Worm (Caenorhabditis elegans) whole organism, late embryonic: Measurements from ENCODE around the gene T06D8.9.
A peak's percentile ranks its signal among the peaks of the same experiment; 100 is the strongest.

Source experiments
- F13H6.1 ChIP-seq: sonication (generic microtip); optimal IDR thresholded peaks from 2 replicates; lab custom pipeline; 2016; ENCODE audit warnings: missing genetic modification characterization, missing compliant biosample characterization
- K02D7.2 ChIP-seq: sonication (generic microtip); optimal IDR thresholded peaks from 2 replicates; lab custom pipeline; 2017; ENCODE audit warnings: mild to moderate bottlenecking, missing genetic modification characterization, missing compliant biosample characterization
- K09A11.1 ChIP-seq: sonication (generic microtip); optimal IDR thresholded peaks from 2 replicates; lab custom pipeline; 2017; ENCODE audit warnings: antibody characterized with exemption, mild to moderate bottlenecking, missing genetic modification characterization, missing compliant biosample characterization; ENCODE audit not compliant: insufficient read depth
- T23F11.4 ChIP-seq: fragments of 200-800 bp; sonication (Bioruptor generic); optimal IDR thresholded peaks from 2 replicates; lab custom pipeline; 2018; ENCODE audit warnings: mild to moderate bottlenecking, missing genetic modification characterization, missing compliant biosample characterization
- ceh-19 ChIP-seq: fragments of 200-800 bp; sonication (Bioruptor generic); optimal IDR thresholded peaks from 2 replicates; lab custom pipeline; 2018; ENCODE audit warnings: mild to moderate bottlenecking, missing genetic modification characterization, missing compliant biosample characterization
- ceh-22 ChIP-seq: sonication (generic microtip); optimal IDR thresholded peaks from 2 replicates; lab custom pipeline; 2017; ENCODE audit warnings: missing biosample characterization, missing genetic modification characterization
- ceh-24 ChIP-seq: sonication (generic microtip); optimal IDR thresholded peaks from 2 replicates; lab custom pipeline; 2016; ENCODE audit warnings: mild to moderate bottlenecking, missing genetic modification characterization, missing compliant biosample characterization
- ceh-6 ChIP-seq: fragments of 200-800 bp; sonication (Bioruptor generic); optimal IDR thresholded peaks from 2 replicates; lab custom pipeline; 2018; ENCODE audit warnings: mild to moderate bottlenecking, missing genetic modification characterization, missing compliant biosample characterization
- dmd-4 ChIP-seq: sonication (generic microtip); optimal IDR thresholded peaks from 2 replicates; lab custom pipeline; 2016; ENCODE audit warnings: borderline replicate concordance, missing genetic modification characterization, missing compliant biosample characterization
- elt-4 ChIP-seq: sonication (generic microtip); optimal IDR thresholded peaks from 2 replicates; lab custom pipeline; 2016; ENCODE audit warnings: missing genetic modification characterization, missing compliant biosample characterization
- gmeb-2 ChIP-seq: sonication (generic microtip); optimal IDR thresholded peaks from 2 replicates; lab custom pipeline; 2016; ENCODE audit warnings: missing genetic modification characterization, inconsistent platforms, missing compliant biosample characterization
- hlh-30 ChIP-seq: sonication (generic microtip); optimal IDR thresholded peaks from 2 replicates; lab custom pipeline; 2017; ENCODE audit warnings: antibody characterized with exemption, missing genetic modification characterization, missing compliant biosample characterization; ENCODE audit not compliant: insufficient read depth
- hlh-6 ChIP-seq: sonication (generic microtip); optimal IDR thresholded peaks from 2 replicates; lab custom pipeline; 2016; ENCODE audit warnings: missing genotype, missing genetic modification characterization, missing compliant biosample characterization
- hlh-8 ChIP-seq: sonication (generic microtip); optimal IDR thresholded peaks from 2 replicates; lab custom pipeline; 2016; ENCODE audit warnings: missing genotype, missing genetic modification characterization, missing compliant biosample characterization
- lim-6 ChIP-seq: sonication (generic microtip); optimal IDR thresholded peaks from 2 replicates; lab custom pipeline; 2016; ENCODE audit warnings: missing genetic modification characterization, missing compliant biosample characterization
- lin-11 ChIP-seq: fragments of 200-800 bp; sonication (Bioruptor generic); optimal IDR thresholded peaks from 2 replicates; lab custom pipeline; 2018; ENCODE audit warnings: mild to moderate bottlenecking, missing genetic modification characterization, missing compliant biosample characterization
- nfya-1 ChIP-seq: sonication (generic microtip); optimal IDR thresholded peaks from 2 replicates; lab custom pipeline; 2017; ENCODE audit warnings: missing genetic modification characterization, mild to moderate bottlenecking, missing compliant biosample characterization, antibody characterized with exemption, moderate library complexity
- nhr-232 ChIP-seq: sonication (generic microtip); optimal IDR thresholded peaks from 2 replicates; lab custom pipeline; 2016; ENCODE audit warnings: missing genetic modification characterization, missing compliant biosample characterization
- odd-2 ChIP-seq: sonication (generic microtip); optimal IDR thresholded peaks from 2 replicates; lab custom pipeline; 2017; ENCODE audit warnings: antibody characterized with exemption, mild to moderate bottlenecking, missing genetic modification characterization, missing compliant biosample characterization
- pag-3 ChIP-seq: sonication (generic microtip); optimal IDR thresholded peaks from 2 replicates; lab custom pipeline; 2016; ENCODE audit warnings: missing compliant biosample characterization, missing genetic modification characterization, borderline replicate concordance
- pha-2 ChIP-seq: sonication (generic microtip); optimal IDR thresholded peaks from 2 replicates; lab custom pipeline; 2017; ENCODE audit warnings: mild to moderate bottlenecking, missing genetic modification characterization, missing compliant biosample characterization
- pha-4 ChIP-seq: fragments of 150-350 bp; optimal IDR thresholded peaks from 2 replicates; lab custom pipeline; 2018; ENCODE audit warnings: missing biosample characterization, missing genetic modification reagents, missing genetic modification characterization
- pqm-1 ChIP-seq: sonication (generic microtip); optimal IDR thresholded peaks from 2 replicates; lab custom pipeline; 2016; ENCODE audit warnings: missing genetic modification characterization, missing compliant biosample characterization
- sdc-2 ChIP-seq: sonication (generic microtip); optimal IDR thresholded peaks from 2 replicates; lab custom pipeline; 2016; ENCODE audit warnings: missing genotype, missing genetic modification characterization, missing compliant biosample characterization
- sox-2 ChIP-seq: fragments of 200-800 bp; sonication (Bioruptor generic); IDR thresholded peaks from 2 replicates; pipeline ENCODE4 v1.3.6; 2022; ENCODE audit warnings: missing genetic modification reagents, missing genetic modification characterization, missing compliant biosample characterization
- sox-4 ChIP-seq: sonication (generic microtip); optimal IDR thresholded peaks from 2 replicates; lab custom pipeline; 2017; ENCODE audit warnings: mild to moderate bottlenecking, missing genetic modification characterization, inconsistent platforms, missing compliant biosample characterization
- tbx-7 ChIP-seq: sonication (generic microtip); optimal IDR thresholded peaks from 2 replicates; lab custom pipeline; 2016; ENCODE audit warnings: missing genotype, missing genetic modification characterization, missing compliant biosample characterization
- ttx-3 ChIP-seq: sonication (generic microtip); optimal IDR thresholded peaks from 2 replicates; lab custom pipeline; 2016; ENCODE audit warnings: missing genetic modification reagents, missing genetic modification characterization, missing compliant biosample characterization
- unc-3 ChIP-seq, 2 experiments: fragments of 200-800 bp in 1 of 2; sonication (Bioruptor generic) in 1 of 2; sonication (generic microtip) in 1 of 2; conservative IDR thresholded peaks in 1 of 2; optimal IDR thresholded peaks in 1 of 2; 2 replicates each; pipeline versions ENCODE4 v1.3.6 to Lab custom; 2016 to 2022; ENCODE audit warnings: missing compliant biosample characterization in 2 of 2, missing genetic modification characterization in 2 of 2, missing genetic modification reagents in 1 of 2
- unc-42 ChIP-seq: sonication (generic microtip); optimal IDR thresholded peaks from 2 replicates; lab custom pipeline; 2016; ENCODE audit warnings: missing genotype, missing genetic modification characterization, missing compliant biosample characterization
- unc-86 ChIP-seq: sonication (generic microtip); optimal IDR thresholded peaks from 2 replicates; lab custom pipeline; 2016; ENCODE audit warnings: missing genetic modification characterization, missing compliant biosample characterization
- ztf-16 ChIP-seq: sonication (generic microtip); optimal IDR thresholded peaks from 2 replicates; lab custom pipeline; 2017; ENCODE audit warnings: missing genetic modification characterization, missing compliant biosample characterization

Gene T06D8.9

ce11 chrII:11234751-11235150, 4.6 kb upstream of the T06D8.9 start, which contains the start of gene cox-15:
Gene cox-15 (minus strand): TSS chrII:11234952.
- TF ChIP-seq unc-3 (GFP tag; conservative IDR thresholded peaks at IDR 0.05; lab: Robert Waterston, UW) (no peak), unc-3 (tag; optimal IDR thresholded peaks at IDR 0.05; lab: Kevin White, UChicago) (no peak), dmd-4 (tag; lab: Kevin White, UChicago) (no peak), pha-4 (tag; lab: Kevin White, UChicago) (no peak)

- TF ChIP-seq nfya-1 (tag; lab: Kevin White, UChicago) (peak; percentile 7), hlh-8 (tag; lab: Kevin White, UChicago) (no peak)
These were observed 3.1 kb upstream of the T06D8.9 start, which contains the start of gene cchl-1 for ce11 chrII:11236274-11236673. Gene cchl-1 (minus strand): TSS chrII:11236387.

ce11 chrII:11237099-11237498, 2.3 kb upstream of the T06D8.9 start, which contains the start of gene fndc-1:
Gene fndc-1 (minus strand): TSS chrII:11237325.
- TF ChIP-seq ceh-24 (tag; lab: Kevin White, UChicago) (no peak), tbx-7 (tag; lab: Kevin White, UChicago) (no peak), pha-2 (tag; lab: Kevin White, UChicago) (no peak), ttx-3 (tag; lab: Kevin White, UChicago) (no peak), unc-3 (GFP tag; conservative IDR thresholded peaks at IDR 0.05; lab: Robert Waterston, UW) (no peak), unc-3 (tag; optimal IDR thresholded peaks at IDR 0.05; lab: Kevin White, UChicago) (no peak), sox-4 (tag; lab: Kevin White, UChicago) (no peak), ceh-19 (no peak), gmeb-2 (tag; lab: Kevin White, UChicago) (no peak), T23F11.4 (no peak), ceh-22 (tag; lab: Kevin White, UChicago) (no peak), ztf-16 (no peak), sox-2 (GFP tag; lab: Robert Waterston, UW) (no peak), nhr-232 (tag; lab: Kevin White, UChicago) (no peak), pha-4 (tag; lab: Kevin White, UChicago) (no peak), nfya-1 (tag; lab: Kevin White, UChicago) (no peak)

ce11 chrII:11240214-11240613, 817 bp downstream of the T06D8.9 start:
- TF ChIP-seq sdc-2 (tag; lab: Kevin White, UChicago), result no peak

ce11 chrII:11240963-11241362, 1.6 kb downstream of the T06D8.9 start:
- TF ChIP-seq lin-11 (tag; lab: Kevin White, UChicago) (no peak), ceh-22 (tag; lab: Kevin White, UChicago) (no peak), hlh-30 (tag; lab: Kevin White, UChicago) (no peak), elt-4 (tag; lab: Kevin White, UChicago) (no peak), unc-42 (tag; lab: Kevin White, UChicago) (no peak), K02D7.2 (tag; lab: Kevin White, UChicago) (no peak), ceh-19 (no peak), pag-3 (tag; lab: Kevin White, UChicago) (no peak), odd-2 (tag; lab: Kevin White, UChicago) (no peak), unc-86 (tag; lab: Kevin White, UChicago) (no peak), ttx-3 (tag; lab: Kevin White, UChicago) (no peak), F13H6.1 (no peak), pqm-1 (tag; lab: Kevin White, UChicago) (no peak), K09A11.1 (tag; lab: Kevin White, UChicago) (no peak), T23F11.4 (no peak), hlh-6 (no peak), lim-6 (tag; lab: Kevin White, UChicago) (no peak), ceh-6 (GFP tag; lab: Kevin White, UChicago) (no peak)
